Fruit fly (Drosophila melanogaster): ENCODE data around the gene CG33777.

Gene CG33777

DNA sequence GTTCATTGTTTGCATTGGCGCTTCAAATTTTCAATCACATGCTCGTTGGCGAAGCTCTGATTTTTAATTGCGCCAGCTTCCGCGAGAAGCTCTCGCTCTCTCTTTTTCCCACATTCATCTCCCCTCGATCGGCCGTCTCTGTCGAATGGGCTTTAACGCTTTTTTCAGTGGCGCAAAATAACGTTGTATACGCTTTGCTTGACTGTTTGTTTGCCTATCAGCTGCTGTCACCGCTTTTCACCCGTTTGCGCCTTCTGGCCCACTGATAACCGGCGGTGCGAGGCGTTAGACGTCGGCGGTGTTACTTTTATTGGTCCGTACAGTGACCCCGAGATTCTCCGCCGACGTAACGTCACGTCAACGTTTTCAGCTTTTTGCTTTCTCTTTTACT is 11.2 kb downstream of the CG33777 start (continued):
- TF ChIP-seq ATbp (GFP tag; optimal IDR thresholded peaks at IDR 0.05) (no peak), CG4730 (GFP tag; IDR thresholded peaks at IDR 0.05) (no peak), CkIIα-i1 (GFP tag; IDR thresholded peaks at IDR 0.05) (no peak), ci (GFP tag; IDR thresholded peaks at IDR 0.05) (0 out of 3 replicates have a peak, but pooled peaks have one; percentile 35), CG5245 (GFP tag; optimal IDR thresholded peaks at IDR 0.05) (no peak), CG15011 (GFP tag; optimal IDR thresholded peaks at IDR 0.05) (no peak), CG10366 (GFP tag; IDR thresholded peaks at IDR 0.05) (no peak), Oaz (GFP tag; IDR thresholded peaks at IDR 0.05) (no peak), sd (tag; optimal IDR thresholded peaks at IDR 0.05) (peak; percentile 27), nau (GFP tag; optimal IDR thresholded peaks at IDR 0.05) (no peak), nerfin-1 (tag; optimal IDR thresholded peaks at IDR 0.05) (no peak), CG14860 (GFP tag; IDR thresholded peaks at IDR 0.05; ENCODE audit: partially characterized antibody) (no peak), Max (GFP tag; optimal IDR thresholded peaks at IDR 0.05) (no peak), chif (GFP tag; optimal IDR thresholded peaks at IDR 0.05) (no peak), CG17328 (GFP tag; IDR thresholded peaks at IDR 0.05) (no peak), D (optimal IDR thresholded peaks at IDR 0.05) (no peak), D (GFP tag; optimal IDR thresholded peaks at IDR 0.05) (no peak), CG17912 (GFP tag; optimal IDR thresholded peaks at IDR 0.05) (no peak), CG15073 (GFP tag; optimal IDR thresholded peaks at IDR 0.05) (no peak), CG2678 (tag; optimal IDR thresholded peaks at IDR 0.05) (no peak), CG12391 (tag; optimal IDR thresholded peaks at IDR 0.05) (no peak), CG8359 (GFP tag; optimal IDR thresholded peaks at IDR 0.05; ENCODE audit: borderline replicate concordance) (no peak), CG18011 (GFP tag; optimal IDR thresholded peaks at IDR 0.05) (no peak), CG30431 (GFP tag; optimal IDR thresholded peaks at IDR 0.05) (no peak), pan (optimal IDR thresholded peaks at IDR 0.05) (no peak), pan (GFP tag; optimal IDR thresholded peaks at IDR 0.05 in 1 of 2, IDR thresholded peaks at IDR 0.05 in 1 of 2) (no peak), z (GFP tag; IDR thresholded peaks at IDR 0.05) (peak; percentile 32; the same call in 1 of the 3 replicates), CG6791 (GFP tag; IDR thresholded peaks at IDR 0.05; ENCODE audit: partially characterized antibody) (no peak), CG15514 (GFP tag; optimal IDR thresholded peaks at IDR 0.05) (peak; percentile 3), ERR (GFP tag; optimal IDR thresholded peaks at IDR 0.05) (no peak), CG12942 (GFP tag; optimal IDR thresholded peaks at IDR 0.05) (no peak), CG10274 (GFP tag; optimal IDR thresholded peaks at IDR 0.05) (no peak), kni (GFP tag; optimal IDR thresholded peaks at IDR 0.05) (peak; percentile 20), E2f2 (GFP tag; IDR thresholded peaks at IDR 0.05) (no peak), run (tag; optimal IDR thresholded peaks at IDR 0.05) (no peak), CG31224 (GFP tag; IDR thresholded peaks at IDR 0.05) (no peak), Ada2b (GFP tag; IDR thresholded peaks at IDR 0.05) (no peak), Sry-δ (GFP tag; optimal IDR thresholded peaks at IDR 0.05) (no peak), CG8290 (GFP tag; optimal IDR thresholded peaks at IDR 0.05) (no peak), CG8290 (tag; optimal IDR thresholded peaks at IDR 0.05) (peak in 1 of 2 experiments; percentile 24), abd-A (tag; optimal IDR thresholded peaks at IDR 0.05) (no peak), CG3995 (GFP tag; optimal IDR thresholded peaks at IDR 0.05) (peak; percentile 58), mirr (GFP tag; optimal IDR thresholded peaks at IDR 0.05) (no peak), Atf6 (GFP tag; IDR thresholded peaks at IDR 0.05) (0 out of 2 replicates have a peak, but pooled peaks have one; percentile 16), CG7372 (GFP tag; IDR thresholded peaks at IDR 0.05) (no peak), CG12769 (tag; optimal IDR thresholded peaks at IDR 0.05) (peak; percentile 16), ewg (GFP tag; optimal IDR thresholded peaks at IDR 0.05) (no peak), cwo (GFP tag; optimal IDR thresholded peaks at IDR 0.05) (peak; percentile 19), CG7839 (tag; optimal IDR thresholded peaks at IDR 0.05) (no peak), GATAe (GFP tag; conservative IDR thresholded peaks at IDR 0.05) (peak; percentile 51)

All from whole organism, embryonic.